Worm (Caenorhabditis elegans) whole organism, L2 larva: Measurements from ENCODE around the gene nhr-193.
A peak's percentile ranks its signal among the peaks of the same experiment; 100 is the strongest.

Source experiments
- R02D3.7 ChIP-seq: fragments of 150-350 bp; optimal IDR thresholded peaks from 2 replicates; lab custom pipeline; 2014; ENCODE audit warnings: missing biosample characterization, missing genetic modification characterization
- ama-1 ChIP-seq: fragments of 150-350 bp; optimal IDR thresholded peaks from 2 replicates; lab custom pipeline; 2018; ENCODE audit warnings: inconsistent platforms
- crh-2 ChIP-seq: sonication (generic microtip); optimal IDR thresholded peaks from 2 replicates; lab custom pipeline; 2017; ENCODE audit warnings: missing biosample characterization, missing genetic modification characterization
- fos-1 ChIP-seq: fragments of 150-350 bp; optimal IDR thresholded peaks from 2 replicates; lab custom pipeline; 2014; ENCODE audit warnings: missing biosample characterization, missing genetic modification characterization
- nhr-11 ChIP-seq: fragments of 150-350 bp; optimal IDR thresholded peaks from 2 replicates; lab custom pipeline; 2014; ENCODE audit warnings: missing biosample characterization, missing genetic modification characterization
- nhr-237 ChIP-seq: fragments of 150-350 bp; optimal IDR thresholded peaks from 2 replicates; lab custom pipeline; 2014; ENCODE audit warnings: missing biosample characterization, missing genetic modification characterization
- skn-1 ChIP-seq: sonication (generic microtip); optimal IDR thresholded peaks from 2 replicates; lab custom pipeline; 2017; ENCODE audit warnings: missing biosample characterization, missing genetic modification characterization
- sma-9 ChIP-seq, 2 experiments: fragments of 150-350 bp in 1 of 2; sonication (generic microtip) in 1 of 2; optimal IDR thresholded peaks; 2 replicates each; lab custom pipeline; 2014 to 2016; ENCODE audit warnings: missing genetic modification characterization in 2 of 2, mild to moderate bottlenecking in 1 of 2, missing biosample characterization in 1 of 2, missing compliant biosample characterization in 1 of 2, missing genetic modification reagents in 1 of 2, moderate library complexity in 1 of 2
- snpc-4 ChIP-seq: fragments of 150-350 bp; optimal IDR thresholded peaks from 2 replicates; lab custom pipeline; 2014; ENCODE audit warnings: missing biosample characterization, missing genetic modification characterization
- unc-39 ChIP-seq: fragments of 150-350 bp; optimal IDR thresholded peaks from 2 replicates; lab custom pipeline; 2014; ENCODE audit warnings: missing biosample characterization, missing genetic modification characterization
- unc-62 ChIP-seq: fragments of 150-350 bp; optimal IDR thresholded peaks from 2 replicates; lab custom pipeline; 2014; ENCODE audit warnings: missing biosample characterization, missing genetic modification reagents, missing genetic modification characterization
- ztf-11 ChIP-seq: sonication (generic microtip); optimal IDR thresholded peaks from 2 replicates; lab custom pipeline; 2017; ENCODE audit warnings: missing biosample characterization, missing genetic modification characterization
- ztf-4 ChIP-seq: fragments of 150-350 bp; optimal IDR thresholded peaks from 2 replicates; lab custom pipeline; 2014; ENCODE audit warnings: missing biosample characterization, missing genetic modification characterization

ce11 chrV:16370039-16370438, 27.9 kb downstream of the nhr-193 start:
- TF ChIP-seq unc-39 (tag; lab: Kevin White, UChicago), result no peak
- no peak for TF ChIP-seq ztf-4 (tag; lab: Kevin White, UChicago)
- TF ChIP-seq sma-9 (GFP tag; optimal IDR thresholded peaks at IDR 0.05; lab: Kevin White, UChicago), result peak; percentile 84
- TF ChIP-seq sma-9 (tag; optimal IDR thresholded peaks at IDR 0.05; lab: Kevin White, UChicago), result no peak
- no peak for TF ChIP-seq ztf-11
- TF ChIP-seq crh-2, result peak; percentile 68
- TF ChIP-seq fos-1 (tag; lab: Kevin White, UChicago), result peak; percentile 71
- no peak for TF ChIP-seq ama-1 (lab: Kevin White, UChicago)
- peak; percentile 70 for TF ChIP-seq snpc-4 (tag; lab: Kevin White, UChicago)
- no peak for TF ChIP-seq unc-62
- TF ChIP-seq nhr-237, result no peak
- no peak for TF ChIP-seq R02D3.7 (tag; lab: Kevin White, UChicago)
- TF ChIP-seq skn-1 (tag; lab: Kevin White, UChicago), result no peak
- no peak for TF ChIP-seq nhr-11
